Worm (Caenorhabditis elegans) whole organism, young adult: ENCODE data around the gene rde-12.

Source experiments
- B0035.1 ChIP-seq: sonication (generic microtip); optimal IDR thresholded peaks from 2 replicates; lab custom pipeline; 2016; ENCODE audit warnings: missing genetic modification characterization, mild to moderate bottlenecking, missing compliant biosample characterization, missing genotype, missing genetic modification reagents
- B0261.1 ChIP-seq: sonication (generic microtip); optimal IDR thresholded peaks from 2 replicates; lab custom pipeline; 2016; ENCODE audit warnings: mild to moderate bottlenecking, missing genetic modification characterization, moderate library complexity, missing compliant biosample characterization
- F23B12.7 ChIP-seq: sonication (generic microtip); optimal IDR thresholded peaks from 2 replicates; lab custom pipeline; 2017; ENCODE audit warnings: missing genetic modification characterization, mild to moderate bottlenecking, missing compliant biosample characterization, antibody characterized with exemption, moderate library complexity; ENCODE audit not compliant: insufficient read depth
- F49E8.2 ChIP-seq: sonication (generic microtip); optimal IDR thresholded peaks from 3 replicates; lab custom pipeline; 2017; ENCODE audit warnings: missing genetic modification characterization, mild to moderate bottlenecking, missing compliant biosample characterization, antibody characterized with exemption, moderate library complexity; ENCODE audit not compliant: insufficient read depth
- F52B5.7 ChIP-seq: sonication (generic microtip); optimal IDR thresholded peaks from 2 replicates; lab custom pipeline; 2016; ENCODE audit warnings: mild to moderate bottlenecking, missing genetic modification characterization, missing compliant biosample characterization
- F55B11.4 ChIP-seq: sonication (generic microtip); optimal IDR thresholded peaks from 2 replicates; lab custom pipeline; 2016; ENCODE audit warnings: missing compliant biosample characterization, missing genetic modification characterization, borderline replicate concordance; ENCODE audit not compliant: insufficient read depth
- F57C9.4 ChIP-seq: sonication (generic microtip); optimal IDR thresholded peaks from 2 replicates; lab custom pipeline; 2017; ENCODE audit warnings: mild to moderate bottlenecking, missing genetic modification characterization, missing compliant biosample characterization
- T07F8.4 ChIP-seq: sonication (generic microtip); optimal IDR thresholded peaks from 2 replicates; lab custom pipeline; 2016; ENCODE audit warnings: mild to moderate bottlenecking, missing genetic modification characterization, moderate library complexity, missing compliant biosample characterization
- ZK185.1 ChIP-seq: sonication (generic microtip); optimal IDR thresholded peaks from 2 replicates; lab custom pipeline; 2016; ENCODE audit warnings: mild to moderate bottlenecking, missing genetic modification characterization, missing compliant biosample characterization; ENCODE audit not compliant: poor library complexity, severe bottlenecking
- aptf-2 ChIP-seq: fragments of 200-800 bp; sonication (Bioruptor generic); conservative IDR thresholded peaks from 2 replicates; pipeline ENCODE4 v1.3.6; 2022; ENCODE audit warnings: missing genetic modification reagents, missing genetic modification characterization, missing compliant biosample characterization
- attf-5 ChIP-seq: fragments of 200-800 bp; sonication (Bioruptor generic); optimal IDR thresholded peaks from 2 replicates; lab custom pipeline; 2018; ENCODE audit warnings: mild to moderate bottlenecking, missing genetic modification characterization, missing compliant biosample characterization
- bed-2 ChIP-seq: fragments of 200-800 bp; sonication (Bioruptor generic); IDR thresholded peaks from 2 replicates; pipeline ENCODE4 v1.3.6; 2022; ENCODE audit warnings: missing genetic modification reagents, missing genetic modification characterization, missing compliant biosample characterization
- ceh-100 ChIP-seq: fragments of 200-800 bp; sonication (Bioruptor generic); IDR thresholded peaks from 2 replicates; pipeline ENCODE4 v1.3.6; 2022; ENCODE audit warnings: missing genetic modification reagents, missing genetic modification characterization, missing compliant biosample characterization
- dox-1 ChIP-seq: fragments of 200-800 bp; sonication (Bioruptor generic); IDR thresholded peaks from 2 replicates; pipeline ENCODE4 v1.3.6; 2022; ENCODE audit warnings: missing genetic modification reagents, missing genetic modification characterization, missing compliant biosample characterization
- dpl-1 ChIP-seq: fragments of 150-350 bp; optimal IDR thresholded peaks from 2 replicates; lab custom pipeline; 2014; ENCODE audit warnings: missing biosample characterization, missing genetic modification reagents, missing genetic modification characterization
- efl-1 ChIP-seq: fragments of 150-350 bp; optimal IDR thresholded peaks from 2 replicates; lab custom pipeline; 2014; ENCODE audit warnings: missing biosample characterization, missing genetic modification reagents, missing genetic modification characterization
- egrh-3 ChIP-seq: fragments of 200-800 bp; sonication (Bioruptor generic); IDR thresholded peaks from 2 replicates; pipeline ENCODE4 v1.3.6; 2022; ENCODE audit warnings: missing genetic modification reagents, missing genetic modification characterization, missing compliant biosample characterization
- gei-17 ChIP-seq: fragments of 200-800 bp; sonication (Bioruptor generic); optimal IDR thresholded peaks from 2 replicates; lab custom pipeline; 2018; ENCODE audit warnings: mild to moderate bottlenecking, missing genetic modification characterization, missing compliant biosample characterization
- hlh-12 ChIP-seq: sonication (generic microtip); optimal IDR thresholded peaks from 2 replicates; lab custom pipeline; 2016; ENCODE audit warnings: missing genetic modification characterization, missing compliant biosample characterization
- hmg-20 ChIP-seq: fragments of 200-800 bp; sonication (Bioruptor generic); IDR thresholded peaks from 2 replicates; pipeline ENCODE4 v1.3.6; 2022; ENCODE audit warnings: missing genetic modification reagents, missing genetic modification characterization, missing compliant biosample characterization
- hrde-1 ChIP-seq: sonication (generic microtip); optimal IDR thresholded peaks from 2 replicates; lab custom pipeline; 2016; ENCODE audit warnings: missing genetic modification characterization, mild to moderate bottlenecking, missing compliant biosample characterization, moderate library complexity, missing genotype, missing genetic modification reagents, borderline replicate concordance
- lag-1 ChIP-seq: fragments of 200-800 bp; sonication (Bioruptor generic); IDR thresholded peaks from 2 replicates; pipeline ENCODE4 v1.3.6; 2022; ENCODE audit warnings: missing genetic modification reagents, missing genetic modification characterization, missing compliant biosample characterization
- let-607 ChIP-seq, 2 experiments: fragments of 200-800 bp in 1 of 2; sonication (Bioruptor generic) in 1 of 2; sonication (generic microtip) in 1 of 2; optimal IDR thresholded peaks; 2 replicates each; lab custom pipeline; 2016 to 2018; ENCODE audit warnings: mild to moderate bottlenecking in 2 of 2, missing compliant biosample characterization in 2 of 2, missing genetic modification characterization in 2 of 2, moderate library complexity in 2 of 2, missing genotype in 1 of 2
- lsl-1 ChIP-seq: fragments of 200-800 bp; sonication (Bioruptor generic); optimal IDR thresholded peaks from 2 replicates; lab custom pipeline; 2018; ENCODE audit warnings: mild to moderate bottlenecking, missing genetic modification characterization, moderate library complexity, missing compliant biosample characterization
- madf-3 ChIP-seq: fragments of 200-800 bp; sonication (Bioruptor generic); IDR thresholded peaks from 2 replicates; pipeline ENCODE4 v1.3.6; 2022; ENCODE audit warnings: missing genetic modification reagents, missing genetic modification characterization, missing compliant biosample characterization
- mcd-1 ChIP-seq: fragments of 200-800 bp; sonication (Bioruptor generic); IDR thresholded peaks from 2 replicates; pipeline ENCODE4 v1.3.6; 2022; ENCODE audit warnings: missing genetic modification reagents, missing genetic modification characterization, missing compliant biosample characterization
- mxl-1 ChIP-seq: sonication (generic microtip); optimal IDR thresholded peaks from 2 replicates; lab custom pipeline; 2016; ENCODE audit warnings: missing genetic modification characterization, missing compliant biosample characterization
- nfya-1 ChIP-seq: sonication (generic microtip); optimal IDR thresholded peaks from 2 replicates; lab custom pipeline; 2017; ENCODE audit warnings: antibody characterized with exemption, missing compliant biosample characterization, missing genetic modification characterization, borderline replicate concordance; ENCODE audit not compliant: insufficient read depth
- nfyb-1 ChIP-seq: fragments of 200-800 bp; sonication (Bioruptor generic); IDR thresholded peaks from 2 replicates; pipeline ENCODE4 v1.3.6; 2022; ENCODE audit warnings: missing genetic modification reagents, missing genetic modification characterization, missing compliant biosample characterization
- nhr-120 ChIP-seq: fragments of 200-800 bp; sonication (Bioruptor generic); IDR thresholded peaks from 2 replicates; pipeline ENCODE4 v1.3.6; 2022; ENCODE audit warnings: missing genetic modification characterization, missing compliant biosample characterization
- nhr-27 ChIP-seq: fragments of 200-800 bp; sonication (Bioruptor generic); optimal IDR thresholded peaks from 2 replicates; lab custom pipeline; 2018; ENCODE audit warnings: mild to moderate bottlenecking, missing genetic modification characterization, moderate library complexity, missing compliant biosample characterization
- nhr-80 ChIP-seq: sonication (generic microtip); optimal IDR thresholded peaks from 2 replicates; lab custom pipeline; 2016; ENCODE audit warnings: missing genetic modification characterization, missing compliant biosample characterization
- sdz-38 ChIP-seq: sonication (generic microtip); optimal IDR thresholded peaks from 2 replicates; lab custom pipeline; 2016; ENCODE audit warnings: missing genotype, missing genetic modification characterization, missing compliant biosample characterization
- sea-2 ChIP-seq: fragments of 200-800 bp; sonication (Bioruptor generic); IDR thresholded peaks from 2 replicates; pipeline ENCODE4 v1.3.6; 2022; ENCODE audit warnings: missing genetic modification characterization, missing compliant biosample characterization
- snpc-1.1 ChIP-seq: sonication (generic microtip); optimal IDR thresholded peaks from 2 replicates; lab custom pipeline; 2017; ENCODE audit warnings: missing genetic modification characterization, mild to moderate bottlenecking, missing compliant biosample characterization, antibody characterized with exemption, moderate library complexity, missing genotype, missing genetic modification reagents; ENCODE audit not compliant: insufficient read depth
- snpc-1.3 ChIP-seq: sonication (generic microtip); optimal IDR thresholded peaks from 2 replicates; lab custom pipeline; 2017; ENCODE audit warnings: missing genetic modification characterization, mild to moderate bottlenecking, missing compliant biosample characterization, antibody characterized with exemption, moderate library complexity, missing genotype, missing genetic modification reagents; ENCODE audit not compliant: insufficient read depth
- snpc-3.4 ChIP-seq: sonication (generic microtip); optimal IDR thresholded peaks from 2 replicates; lab custom pipeline; 2017; ENCODE audit warnings: missing genetic modification characterization, mild to moderate bottlenecking, missing compliant biosample characterization, antibody characterized with exemption, moderate library complexity, missing genotype, missing genetic modification reagents
- somi-1 ChIP-seq: fragments of 200-800 bp; sonication (Bioruptor generic); optimal IDR thresholded peaks from 2 replicates; lab custom pipeline; 2018; ENCODE audit warnings: mild to moderate bottlenecking, missing genetic modification characterization, missing compliant biosample characterization
- sptf-2 ChIP-seq: fragments of 200-800 bp; sonication (Bioruptor generic); optimal IDR thresholded peaks from 2 replicates; lab custom pipeline; 2018; ENCODE audit warnings: mild to moderate bottlenecking, missing genetic modification characterization, missing compliant biosample characterization
- tbx-9 ChIP-seq: sonication (generic microtip); optimal IDR thresholded peaks from 2 replicates; lab custom pipeline; 2016; ENCODE audit warnings: borderline replicate concordance, missing genetic modification characterization, inconsistent platforms, missing compliant biosample characterization
- xnd-1 ChIP-seq: sonication (generic microtip); optimal IDR thresholded peaks from 2 replicates; lab custom pipeline; 2016; ENCODE audit warnings: missing genotype, missing genetic modification reagents, missing genetic modification characterization, missing compliant biosample characterization
- zim-3 ChIP-seq: sonication (generic microtip); optimal IDR thresholded peaks from 2 replicates; lab custom pipeline; 2017; ENCODE audit warnings: mild to moderate bottlenecking, missing genetic modification characterization, moderate library complexity, missing compliant biosample characterization
- ztf-18 ChIP-seq: sonication (generic microtip); optimal IDR thresholded peaks from 2 replicates; lab custom pipeline; 2016; ENCODE audit warnings: missing genotype, mild to moderate bottlenecking, missing genetic modification characterization, missing compliant biosample characterization
- ztf-22 ChIP-seq: fragments of 200-800 bp; sonication (Bioruptor generic); optimal IDR thresholded peaks from 2 replicates; lab custom pipeline; 2018; ENCODE audit warnings: mild to moderate bottlenecking, missing genetic modification characterization, moderate library complexity, missing compliant biosample characterization
- ztf-25 ChIP-seq: fragments of 200-800 bp; sonication (Bioruptor generic); IDR thresholded peaks from 2 replicates; pipeline ENCODE4 v1.3.6; 2022; ENCODE audit warnings: missing genetic modification reagents, missing genetic modification characterization, missing compliant biosample characterization
- ztf-26 ChIP-seq: sonication (generic microtip); optimal IDR thresholded peaks from 2 replicates; lab custom pipeline; 2017; ENCODE audit warnings: missing genetic modification characterization, missing compliant biosample characterization
- ztf-3 ChIP-seq: fragments of 200-800 bp; sonication (Bioruptor generic); optimal IDR thresholded peaks from 2 replicates; lab custom pipeline; 2018; ENCODE audit warnings: mild to moderate bottlenecking, missing genetic modification characterization, missing compliant biosample characterization

The rde-12 gene

ce11 chrV:13664340-13664916 is 761 bp upstream of the rde-12 start:
- TF ChIP-seq lsl-1 (peak; percentile 46), dpl-1 (no peak), nfyb-1 (no peak), xnd-1 (peak; percentile 20), ztf-3 (GFP tag; lab: Kevin White, UChicago) (no peak), zim-3 (tag; lab: Kevin White, UChicago) (no peak), F52B5.7 (no peak), mcd-1 (GFP tag; lab: Robert Waterston, UW) (peak; percentile 50), F55B11.4 (no peak), dox-1 (GFP tag; lab: Robert Waterston, UW) (peak; percentile 71), lag-1 (GFP tag; lab: Robert Waterston, UW) (no peak), nhr-80 (peak; percentile 65), F49E8.2 (peak; percentile 41), let-607 (tag; optimal IDR thresholded peaks at IDR 0.05; lab: Kevin White, UChicago) (peak in 1 of 2 experiments; percentile 19), tbx-9 (tag; lab: Kevin White, UChicago) (no peak), gei-17 (GFP tag; lab: Kevin White, UChicago) (no peak), sdz-38 (tag; lab: Kevin White, UChicago) (no peak), T07F8.4 (tag; lab: Kevin White, UChicago) (no peak), F23B12.7 (tag; lab: Kevin White, UChicago) (no peak), bed-2 (GFP tag; lab: Robert Waterston, UW) (no peak), B0035.1 (tag; lab: Kevin White, UChicago) (no peak), nhr-27 (tag; lab: Kevin White, UChicago) (no peak), efl-1 (peak; percentile 59), ceh-100 (no peak), hrde-1 (tag; lab: Kevin White, UChicago) (no peak), snpc-3.4 (tag; lab: Kevin White, UChicago) (peak; percentile 46), ztf-25 (no peak), snpc-1.1 (no peak), ztf-18 (tag; lab: Kevin White, UChicago) (peak; percentile 91), somi-1 (GFP tag; lab: Kevin White, UChicago) (no peak), madf-3 (GFP tag; lab: Robert Waterston, UW) (peak; percentile 67; the same call in 1 of the 2 replicates), ztf-22 (GFP tag; lab: Kevin White, UChicago) (peak; percentile 11), ztf-26 (no peak), mxl-1 (tag; lab: Kevin White, UChicago) (no peak), sea-2 (GFP tag; lab: Robert Waterston, UW) (no peak), B0261.1 (tag; lab: Kevin White, UChicago) (no peak), nfya-1 (tag; lab: Kevin White, UChicago) (no peak), snpc-1.3 (tag; lab: Kevin White, UChicago) (no peak), sptf-2 (GFP tag; lab: Kevin White, UChicago) (no peak), aptf-2 (GFP tag; lab: Robert Waterston, UW) (no peak), attf-5 (GFP tag; lab: Kevin White, UChicago) (no peak), hmg-20 (GFP tag; lab: Robert Waterston, UW) (0 out of 2 replicates have a peak, but pooled peaks have one; percentile 32), F57C9.4 (tag; lab: Kevin White, UChicago) (no peak), ZK185.1 (tag; lab: Kevin White, UChicago) (peak; percentile 2), egrh-3 (no peak), nhr-120 (GFP tag; lab: Robert Waterston, UW) (no peak), hlh-12 (tag; lab: Kevin White, UChicago) (no peak)
